Worm (Caenorhabditis elegans): Measurements from ENCODE around the gene nhr-137.

The nhr-137 gene

ce11 chrX:6655163-6655562 lies 13.6 kb downstream of the nhr-137 start, which contains the start of gene nhr-173:
Gene nhr-173, plus strand, starts transcription at chrX:6655528.
- TF ChIP-seq M03D4.4 (tag; optimal IDR thresholded peaks at IDR 0.05) (no peak), nhr-237 (tag; optimal IDR thresholded peaks at IDR 0.05) (no peak), ham-2 (GFP tag; optimal IDR thresholded peaks at IDR 0.05) (no peak), ces-1 (GFP tag; optimal IDR thresholded peaks at IDR 0.05) (no peak), ztf-11 (tag; optimal IDR thresholded peaks at IDR 0.05) (no peak), mls-2 (tag; optimal IDR thresholded peaks at IDR 0.05) (no peak), unc-120 (tag; optimal IDR thresholded peaks at IDR 0.05; ENCODE audit: poor library complexity, severe bottlenecking) (no peak), lin-13 (tag; optimal IDR thresholded peaks at IDR 0.05) (no peak), unc-62 (GFP tag; optimal IDR thresholded peaks at IDR 0.05) (no peak), lsy-2 (tag; optimal IDR thresholded peaks at IDR 0.05) (no peak), ceh-83 (GFP tag; optimal IDR thresholded peaks at IDR 0.05) (no peak), tbx-8 (GFP tag; optimal IDR thresholded peaks at IDR 0.05) (no peak), flh-1 (GFP tag; optimal IDR thresholded peaks at IDR 0.05) (no peak), unc-39 (tag; optimal IDR thresholded peaks at IDR 0.05) (no peak)

DNA sequence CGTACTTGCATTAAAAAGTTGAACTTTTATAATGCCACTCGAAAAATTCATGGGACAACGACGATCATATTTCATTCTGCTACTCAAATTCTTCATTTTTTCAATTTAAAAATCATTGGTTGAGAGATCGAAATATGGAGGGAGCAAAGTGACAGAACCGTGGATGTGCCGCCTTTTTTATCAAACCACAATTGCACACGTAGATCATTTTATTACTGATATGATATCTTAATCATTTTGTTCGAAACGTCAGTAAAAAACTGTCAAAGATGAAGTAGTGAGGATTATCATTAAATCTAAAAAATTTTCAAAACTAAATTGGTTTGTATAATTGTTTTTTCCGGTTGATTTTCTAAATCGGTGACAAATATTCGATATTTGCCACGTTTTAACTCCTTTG lies 14.7 kb downstream of the nhr-137 start:
- TF ChIP-seq bed-3 (GFP tag; optimal IDR thresholded peaks at IDR 0.05), result no peak
- no peak for TF ChIP-seq ztf-11 (tag; optimal IDR thresholded peaks at IDR 0.05)
- no peak for TF ChIP-seq mep-1 (tag; optimal IDR thresholded peaks at IDR 0.05)
- TF ChIP-seq hlh-1 (tag; optimal IDR thresholded peaks at IDR 0.05), result no peak
- TF ChIP-seq flh-1 (GFP tag; optimal IDR thresholded peaks at IDR 0.05), result no peak
- TF ChIP-seq M03D4.4 (tag; optimal IDR thresholded peaks at IDR 0.05), result no peak
- TF ChIP-seq unc-62 (GFP tag; optimal IDR thresholded peaks at IDR 0.05), result no peak
- TF ChIP-seq ceh-43 (GFP tag; optimal IDR thresholded peaks at IDR 0.05), result no peak
- no peak for TF ChIP-seq sptf-1 (tag; optimal IDR thresholded peaks at IDR 0.05)
- no peak for TF ChIP-seq snpc-4 (tag; optimal IDR thresholded peaks at IDR 0.05)

- TF ChIP-seq pha-4 (tag; optimal IDR thresholded peaks at IDR 0.05) (peak; percentile 34), sptf-1 (tag; optimal IDR thresholded peaks at IDR 0.05) (no peak)
Observed at ce11 chrX:6653173-6653572, 15.6 kb downstream of the nhr-137 start.

ce11 chrX:6649573-6649972 lies 19.2 kb downstream of the nhr-137 start:
- TF ChIP-seq snpc-4 (tag; optimal IDR thresholded peaks at IDR 0.05) (no peak), blmp-1 (tag; optimal IDR thresholded peaks at IDR 0.05) (no peak), nhr-12 (tag; optimal IDR thresholded peaks at IDR 0.05) (no peak), ham-2 (GFP tag; optimal IDR thresholded peaks at IDR 0.05) (no peak), ceh-39 (tag; optimal IDR thresholded peaks at IDR 0.05) (no peak), nhr-28 (tag; optimal IDR thresholded peaks at IDR 0.05) (no peak), pha-4 (tag; optimal IDR thresholded peaks at IDR 0.05) (no peak), M03D4.4 (tag; optimal IDR thresholded peaks at IDR 0.05) (no peak), nhr-76 (tag; optimal IDR thresholded peaks at IDR 0.05) (no peak), nhr-237 (tag; optimal IDR thresholded peaks at IDR 0.05) (no peak), sem-2 (GFP tag; optimal IDR thresholded peaks at IDR 0.05) (no peak), hlh-1 (tag; optimal IDR thresholded peaks at IDR 0.05) (no peak), sptf-1 (tag; optimal IDR thresholded peaks at IDR 0.05) (no peak)

ce11 chrX:6646387-6647061 lies 22.3 kb downstream of the nhr-137 start:
- no peak for TF ChIP-seq nhr-76 (tag; optimal IDR thresholded peaks at IDR 0.05)
- no peak for TF ChIP-seq ceh-39 (tag; optimal IDR thresholded peaks at IDR 0.05)
- TF ChIP-seq elt-3 (tag; optimal IDR thresholded peaks at IDR 0.05), result no peak
- TF ChIP-seq sem-2 (GFP tag; optimal IDR thresholded peaks at IDR 0.05), result no peak
- no peak for TF ChIP-seq lsy-2 (tag; optimal IDR thresholded peaks at IDR 0.05)
- no peak for TF ChIP-seq lin-13 (tag; optimal IDR thresholded peaks at IDR 0.05)
- no peak for TF ChIP-seq drap-1 (GFP tag; optimal IDR thresholded peaks at IDR 0.05)
- TF ChIP-seq lin-32 (GFP tag; optimal IDR thresholded peaks at IDR 0.05), result no peak
- TF ChIP-seq flh-1 (GFP tag; optimal IDR thresholded peaks at IDR 0.05), result no peak
- TF ChIP-seq cnd-1 (tag; optimal IDR thresholded peaks at IDR 0.05), result no peak
- TF ChIP-seq nhr-2 (tag; optimal IDR thresholded peaks at IDR 0.05), result no peak
